Worm (Caenorhabditis elegans): ENCODE results near the gene K11D12.7.

K11D12.7 gene

DNA sequence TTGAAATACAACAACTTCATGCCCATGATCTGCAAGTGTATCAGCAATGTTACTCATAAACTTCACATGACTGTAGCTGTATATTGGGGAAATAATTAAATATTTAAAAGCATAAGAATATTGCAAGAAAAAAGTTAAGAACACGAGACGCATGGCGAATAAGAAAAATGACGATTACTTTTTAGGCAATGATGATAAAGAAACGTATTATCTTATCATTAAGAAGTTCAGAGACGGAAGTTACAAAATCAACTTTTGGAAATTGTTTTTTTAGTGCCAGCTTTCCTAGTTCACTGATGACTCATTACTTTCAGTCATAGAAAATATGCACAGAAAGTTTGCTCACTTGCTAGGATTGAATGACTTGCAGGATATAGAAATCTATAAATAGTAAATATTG lies 35.9 kb downstream of the K11D12.7 start, which contains the start of gene ugt-7:
Gene ugt-7 (minus strand): TSS at position 161 of the 400 bp plus-strand sequence.
- TF ChIP-seq ceh-13 (GFP tag; optimal IDR thresholded peaks at IDR 0.05) (no peak), ama-1 (optimal IDR thresholded peaks at IDR 0.05) (no peak), aly-1 (tag; optimal IDR thresholded peaks at IDR 0.05) (no peak), hmbx-1 (tag; optimal IDR thresholded peaks at IDR 0.05) (no peak), tbx-11 (GFP tag; IDR thresholded peaks at IDR 0.05) (no peak), tra-4 (tag; optimal IDR thresholded peaks at IDR 0.05) (no peak), tbx-37 (GFP tag; conservative IDR thresholded peaks at IDR 0.05) (no peak), hmg-4 (GFP tag; optimal IDR thresholded peaks at IDR 0.05) (no peak)

DNA sequence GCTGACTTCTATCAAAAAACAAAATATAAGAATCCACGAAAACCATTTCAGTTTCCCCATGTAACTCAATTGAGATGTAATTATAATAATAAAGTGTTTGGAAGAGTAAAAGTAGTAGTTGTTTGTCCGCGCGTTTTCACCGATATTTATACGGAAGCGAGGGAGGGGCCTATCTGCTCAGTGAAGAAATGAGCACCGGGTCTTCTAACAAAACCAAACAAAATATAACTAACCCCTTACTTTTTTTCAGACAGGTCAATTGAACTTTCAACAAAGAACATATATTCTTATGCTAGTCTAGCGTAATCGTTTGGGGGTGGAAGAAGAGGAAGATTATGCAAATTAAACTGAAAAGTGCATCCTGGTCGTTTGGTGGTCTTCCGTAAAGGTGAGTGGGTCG lies 41.1 kb downstream of the K11D12.7 start, which contains the start of gene ncx-9:
Gene ncx-9 (minus strand): TSS at position 101 of the 400 bp plus-strand sequence.
- TF ChIP-seq F13C5.2 (tag; optimal IDR thresholded peaks at IDR 0.05) (no peak), tbx-37 (GFP tag; conservative IDR thresholded peaks at IDR 0.05) (no peak), aly-1 (tag; optimal IDR thresholded peaks at IDR 0.05) (no peak), tra-4 (tag; optimal IDR thresholded peaks at IDR 0.05) (no peak), hmg-4 (GFP tag; optimal IDR thresholded peaks at IDR 0.05) (no peak), hnd-1 (tag; optimal IDR thresholded peaks at IDR 0.05) (no peak), sea-1 (GFP tag; conservative IDR thresholded peaks at IDR 0.05) (no peak), ama-1 (optimal IDR thresholded peaks at IDR 0.05) (no peak), hmbx-1 (tag; optimal IDR thresholded peaks at IDR 0.05) (no peak), B0310.2 (tag; optimal IDR thresholded peaks at IDR 0.05) (no peak), ets-7 (tag; optimal IDR thresholded peaks at IDR 0.05) (no peak)

DNA sequence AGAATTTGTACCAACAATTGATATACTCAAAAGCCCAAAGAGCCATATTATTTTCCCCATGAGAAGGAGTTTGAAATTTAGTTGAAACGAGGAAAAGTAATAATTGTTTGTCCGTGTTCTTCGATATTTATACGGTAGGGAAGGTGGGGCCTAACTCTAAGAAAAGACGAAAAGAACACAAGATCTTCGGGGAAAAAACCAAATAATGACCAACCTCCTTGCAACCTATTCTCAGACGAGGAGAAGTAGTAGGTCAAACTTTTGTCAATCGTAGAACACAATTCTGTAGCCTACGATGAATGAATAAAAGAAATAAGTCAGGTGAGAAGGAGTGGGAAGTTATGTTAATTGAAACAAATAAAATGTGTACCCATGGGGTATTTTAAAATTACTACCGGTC lies 49.2 kb downstream of the K11D12.7 start, which contains the start of gene ncx-8:
Gene ncx-8 (minus strand): TSS at position 101 of the 400 bp plus-strand sequence.
- TF ChIP-seq F13C5.2 (tag; optimal IDR thresholded peaks at IDR 0.05) (no peak), pes-1 (GFP tag; IDR thresholded peaks at IDR 0.05) (no peak), tbx-11 (GFP tag; IDR thresholded peaks at IDR 0.05) (no peak), hnd-1 (tag; optimal IDR thresholded peaks at IDR 0.05) (no peak), tra-4 (tag; optimal IDR thresholded peaks at IDR 0.05) (no peak)

Measured in whole organism, early embryonic.